Worm (Caenorhabditis elegans) whole organism, L1 larva: ENCODE results near the gene lars-1.

Source experiments
- F16B12.6 ChIP-seq: fragments of 150-350 bp; optimal IDR thresholded peaks from 2 replicates; lab custom pipeline; 2014; ENCODE audit warnings: missing biosample characterization, missing genetic modification characterization
- Y116A8C.19 ChIP-seq: sonication (generic microtip); optimal IDR thresholded peaks from 2 replicates; lab custom pipeline; 2016; ENCODE audit warnings: missing compliant biosample characterization, missing genetic modification characterization, borderline replicate concordance
- ama-1 ChIP-seq: fragments of 150-350 bp; optimal IDR thresholded peaks from 2 replicates; lab custom pipeline; 2014
- ceh-8 ChIP-seq: fragments of 200-800 bp; sonication (Bioruptor generic); optimal IDR thresholded peaks from 2 replicates; lab custom pipeline; 2018; ENCODE audit warnings: mild to moderate bottlenecking, missing genetic modification characterization, moderate library complexity, missing compliant biosample characterization
- ceh-90 ChIP-seq: sonication (generic microtip); optimal IDR thresholded peaks from 2 replicates; lab custom pipeline; 2016; ENCODE audit warnings: missing genetic modification characterization, missing compliant biosample characterization
- efl-1 ChIP-seq, 4 experiments: fragments of 150-350 bp; optimal IDR thresholded peaks in 3 of 4; peaks in 1 of 4; 1 replicate in 1 of 4; 2 replicates in 3 of 4; lab custom pipeline; 2014; ENCODE audit warnings: missing biosample characterization in 2 of 4, missing genetic modification characterization in 2 of 4, missing genetic modification reagents in 2 of 4
- efl-3 ChIP-seq: fragments of 200-800 bp; sonication (Bioruptor generic); optimal IDR thresholded peaks from 2 replicates; lab custom pipeline; 2018; ENCODE audit warnings: mild to moderate bottlenecking, missing genetic modification characterization, missing compliant biosample characterization
- egl-27 ChIP-seq, 2 experiments: fragments of 150-350 bp in 1 of 2; sonication (generic microtip); optimal IDR thresholded peaks; 3 replicates each; lab custom pipeline; 2017 to 2018; ENCODE audit warnings: missing biosample characterization in 2 of 2, missing genetic modification characterization in 2 of 2, missing genetic modification reagents in 2 of 2
- elt-2 ChIP-seq: sonication (generic microtip); optimal IDR thresholded peaks from 2 replicates; lab custom pipeline; 2016; ENCODE audit warnings: missing genetic modification characterization, mild to moderate bottlenecking, inconsistent platforms, missing compliant biosample characterization, missing genetic modification reagents
- ets-5 ChIP-seq: fragments of 200-800 bp; sonication (Bioruptor generic); IDR thresholded peaks from 2 replicates; pipeline ENCODE4 v1.3.6; 2022; ENCODE audit warnings: missing genetic modification characterization, missing compliant biosample characterization
- fkh-10 ChIP-seq: sonication (generic microtip); optimal IDR thresholded peaks from 2 replicates; lab custom pipeline; 2017; ENCODE audit warnings: missing biosample characterization, missing genetic modification reagents, missing genetic modification characterization
- hlh-17 ChIP-seq: fragments of 200-800 bp; sonication (Bioruptor generic); optimal IDR thresholded peaks from 2 replicates; lab custom pipeline; 2018; ENCODE audit warnings: missing genetic modification characterization, mild to moderate bottlenecking, missing compliant biosample characterization, moderate library complexity, borderline replicate concordance
- hlh-4 ChIP-seq: sonication (generic microtip); optimal IDR thresholded peaks from 2 replicates; lab custom pipeline; 2016; ENCODE audit warnings: mild to moderate bottlenecking, missing genetic modification characterization, missing compliant biosample characterization
- hpl-2 ChIP-seq: fragments of 150-350 bp; optimal IDR thresholded peaks from 2 replicates; lab custom pipeline; 2014; ENCODE audit warnings: missing biosample characterization, missing genetic modification reagents, missing genetic modification characterization
- irx-1 ChIP-seq: sonication (generic microtip); optimal IDR thresholded peaks from 2 replicates; lab custom pipeline; 2016; ENCODE audit warnings: missing genetic modification characterization, missing compliant biosample characterization
- lsy-2 ChIP-seq, 2 experiments: fragments of 150-350 bp; optimal IDR thresholded peaks; 2 replicates each; lab custom pipeline; 2014; ENCODE audit warnings: missing biosample characterization in 2 of 2, missing genetic modification characterization in 2 of 2
- mab-9 ChIP-seq: fragments of 200-800 bp; sonication (Bioruptor generic); IDR thresholded peaks from 2 replicates; pipeline ENCODE4 v1.3.6; 2022; ENCODE audit warnings: missing genetic modification reagents, missing genetic modification characterization, missing compliant biosample characterization
- mef-2 ChIP-seq: fragments of 150-350 bp; optimal IDR thresholded peaks from 2 replicates; lab custom pipeline; 2014; ENCODE audit warnings: missing biosample characterization, missing genetic modification characterization
- mep-1 ChIP-seq: fragments of 150-350 bp; optimal IDR thresholded peaks from 2 replicates; lab custom pipeline; 2014; ENCODE audit warnings: missing biosample characterization, missing genetic modification characterization
- nhr-11 ChIP-seq: fragments of 150-350 bp; optimal IDR thresholded peaks from 2 replicates; lab custom pipeline; 2014; ENCODE audit warnings: missing biosample characterization, missing genetic modification characterization
- nhr-20 ChIP-seq: sonication (generic microtip); optimal IDR thresholded peaks from 2 replicates; lab custom pipeline; 2016; ENCODE audit warnings: mild to moderate bottlenecking, missing genetic modification characterization, missing compliant biosample characterization
- nhr-47 ChIP-seq: sonication (generic microtip); optimal IDR thresholded peaks from 2 replicates; lab custom pipeline; 2016; ENCODE audit warnings: mild to moderate bottlenecking, missing genetic modification characterization, moderate library complexity, missing compliant biosample characterization
- nhr-76 ChIP-seq: sonication (generic microtip); optimal IDR thresholded peaks from 2 replicates; lab custom pipeline; 2017; ENCODE audit warnings: missing biosample characterization, missing genetic modification characterization
- nhr-90 ChIP-seq: sonication (generic microtip); optimal IDR thresholded peaks from 2 replicates; lab custom pipeline; 2016; ENCODE audit warnings: mild to moderate bottlenecking, missing genetic modification characterization, missing compliant biosample characterization; ENCODE audit not compliant: poor library complexity
- pag-3 ChIP-seq: sonication (generic microtip); optimal IDR thresholded peaks from 2 replicates; lab custom pipeline; 2017; ENCODE audit warnings: missing genetic modification characterization, mild to moderate bottlenecking, missing compliant biosample characterization, antibody characterized with exemption, borderline replicate concordance; ENCODE audit not compliant: insufficient read depth
- pax-3 ChIP-seq: fragments of 200-800 bp; sonication (Bioruptor generic); optimal IDR thresholded peaks from 2 replicates; lab custom pipeline; 2018; ENCODE audit warnings: mild to moderate bottlenecking, missing genetic modification characterization, moderate library complexity, missing compliant biosample characterization
- snpc-4 ChIP-seq: fragments of 150-350 bp; optimal IDR thresholded peaks from 2 replicates; lab custom pipeline; 2014; ENCODE audit warnings: missing biosample characterization, missing genetic modification characterization
- sptf-1 ChIP-seq: fragments of 150-350 bp; optimal IDR thresholded peaks from 2 replicates; lab custom pipeline; 2014; ENCODE audit warnings: missing biosample characterization, missing genetic modification characterization
- sup-37 ChIP-seq: fragments of 200-800 bp; sonication (Bioruptor generic); optimal IDR thresholded peaks from 2 replicates; lab custom pipeline; 2018; ENCODE audit warnings: mild to moderate bottlenecking, missing genetic modification characterization, missing compliant biosample characterization
- swsn-7 ChIP-seq: sonication (generic microtip); optimal IDR thresholded peaks from 2 replicates; lab custom pipeline; 2016; ENCODE audit warnings: missing genetic modification characterization, missing compliant biosample characterization
- unc-86 ChIP-seq: sonication (generic microtip); optimal IDR thresholded peaks from 2 replicates; lab custom pipeline; 2016; ENCODE audit warnings: missing genetic modification characterization, missing compliant biosample characterization
- unc-98 ChIP-seq: fragments of 200-800 bp; sonication (Bioruptor generic); IDR thresholded peaks from 2 replicates; pipeline ENCODE4 v1.3.6; 2022; ENCODE audit warnings: missing genetic modification characterization, missing compliant biosample characterization
- zag-1 ChIP-seq: fragments of 150-350 bp; optimal IDR thresholded peaks from 2 replicates; lab custom pipeline; 2014; ENCODE audit warnings: missing biosample characterization, missing genetic modification characterization

lars-1 gene

ce11 chrIII:4160937-4161336, 25.7 kb downstream of the lars-1 start, which contains the start of gene C01G12.16:
C01G12.16 (plus strand) TSS chrIII:4161237.
- no peak for TF ChIP-seq sup-37 (GFP tag; lab: Kevin White, UChicago)
- TF ChIP-seq sptf-1: no peak
- TF ChIP-seq snpc-4 (tag; lab: Kevin White, UChicago): no peak
- TF ChIP-seq unc-98: no peak
- TF ChIP-seq elt-2 (tag; lab: Kevin White, UChicago): no peak
- TF ChIP-seq efl-3 (GFP tag; lab: Kevin White, UChicago): no peak
- TF ChIP-seq nhr-11 (tag; lab: Kevin White, UChicago): no peak
- TF ChIP-seq hpl-2: no peak
- no peak for TF ChIP-seq pax-3 (tag; lab: Kevin White, UChicago)
- TF ChIP-seq Y116A8C.19: no peak
- no peak for TF ChIP-seq nhr-47 (tag; lab: Kevin White, UChicago)
- TF ChIP-seq zag-1 (tag; lab: Kevin White, UChicago): no peak
- TF ChIP-seq, all 84 proteins: peak for 0

- TF ChIP-seq pax-3 (tag; lab: Kevin White, UChicago) (no peak), mep-1 (tag; lab: Kevin White, UChicago) (no peak)
These were observed 29.3 kb downstream of the lars-1 start, which contains the start of gene C16C10.9 for ce11 chrIII:4157298-4157697. C16C10.9 (minus strand) TSS chrIII:4157398.

- no peak for TF ChIP-seq fkh-10 (GFP tag; lab: Kevin White, UChicago)
- TF ChIP-seq lsy-2 (tag; optimal IDR thresholded peaks at IDR 0.05; lab: Kevin White, UChicago): no peak
- TF ChIP-seq hlh-4 (tag; lab: Kevin White, UChicago): no peak
- TF ChIP-seq nhr-47 (tag; lab: Kevin White, UChicago): no peak
- TF ChIP-seq ets-5 (GFP tag; lab: Robert Waterston, UW): no peak
These were observed 33.3 kb downstream of the lars-1 start, which contains the start of gene glod-4 for ce11 chrIII:4153299-4153698. glod-4 (plus strand) TSS chrIII:4153599.

ce11 chrIII:4152828-4153227, 33.8 kb downstream of the lars-1 start:
- TF ChIP-seq mab-9 (GFP tag; lab: Robert Waterston, UW): no peak
- peak; percentile 4 for TF ChIP-seq ama-1 (lab: Kevin White, UChicago)
- no peak for TF ChIP-seq efl-1 (optimal IDR thresholded peaks at IDR 0.05; lab: Kevin White, UChicago)
- TF ChIP-seq efl-1 (GFP tag; optimal IDR thresholded peaks at IDR 0.05 in 1 of 2; lab: Kevin White, UChicago): peak in 1 of 2 experiments; percentile 62
- TF ChIP-seq swsn-7 (tag; lab: Kevin White, UChicago): no peak

ce11 chrIII:4152309-4152708, 34.3 kb downstream of the lars-1 start:
- TF ChIP-seq ceh-90 (tag; lab: Kevin White, UChicago) (no peak), pag-3 (tag; lab: Kevin White, UChicago) (no peak), nhr-90 (tag; lab: Kevin White, UChicago) (no peak), sup-37 (GFP tag; lab: Kevin White, UChicago) (no peak), ceh-8 (no peak), F16B12.6 (tag; lab: Kevin White, UChicago) (no peak), zag-1 (tag; lab: Kevin White, UChicago) (no peak), egl-27 (tag; optimal IDR thresholded peaks at IDR 0.05; lab: Kevin White, UChicago) (no peak), unc-86 (tag; lab: Kevin White, UChicago) (no peak), nhr-20 (tag; lab: Kevin White, UChicago) (no peak), Y116A8C.19 (no peak), mef-2 (no peak), irx-1 (tag; lab: Kevin White, UChicago) (no peak), hlh-17 (GFP tag; lab: Kevin White, UChicago) (no peak), nhr-76 (tag; lab: Kevin White, UChicago) (no peak)
- TF ChIP-seq, all 84 proteins: peak for 0
